Worm (Caenorhabditis elegans): Measurements from ENCODE around the gene mig-22.

- TF ChIP-seq ceh-48 (tag; optimal IDR thresholded peaks at IDR 0.05) (no peak), hlh-15 (tag; optimal IDR thresholded peaks at IDR 0.05) (no peak), mec-3 (tag; optimal IDR thresholded peaks at IDR 0.05; ENCODE audit: borderline replicate concordance) (no peak)
Observed at ce11 chrIII:8737391-8737790, 29.8 kb downstream of the mig-22 start.
